Fruit fly (Drosophila melanogaster): Measurements from ENCODE around the gene Cyp313b1.

Cyp313b1 gene

DNA sequence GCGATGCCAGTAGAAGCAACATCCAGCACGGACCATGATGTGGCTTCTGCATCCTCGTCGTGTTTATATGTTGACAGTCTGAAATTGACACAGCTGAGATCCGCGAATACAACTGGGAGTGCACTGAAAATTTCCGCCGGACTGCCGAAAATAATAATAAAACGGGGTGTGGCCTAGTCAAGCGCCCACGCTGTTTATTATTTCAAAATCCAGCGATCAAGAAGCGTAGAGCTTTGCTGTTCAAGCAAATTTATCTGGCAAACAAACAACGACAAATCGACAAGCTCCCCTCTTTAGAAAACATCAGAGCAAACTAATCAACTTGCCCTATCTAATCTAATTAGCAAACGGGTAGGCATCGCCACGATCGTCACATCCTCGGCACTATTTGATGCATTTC is 8.6 kb upstream of the Cyp313b1 start:
- TF ChIP-seq pan (optimal IDR thresholded peaks at IDR 0.05) (no peak), psq (optimal IDR thresholded peaks at IDR 0.05) (no peak), usp (GFP tag; optimal IDR thresholded peaks at IDR 0.05) (no peak), EcR (GFP tag; optimal IDR thresholded peaks at IDR 0.05) (no peak), Dll (optimal IDR thresholded peaks at IDR 0.05) (no peak), CG8478 (optimal IDR thresholded peaks at IDR 0.05) (no peak)

DNA sequence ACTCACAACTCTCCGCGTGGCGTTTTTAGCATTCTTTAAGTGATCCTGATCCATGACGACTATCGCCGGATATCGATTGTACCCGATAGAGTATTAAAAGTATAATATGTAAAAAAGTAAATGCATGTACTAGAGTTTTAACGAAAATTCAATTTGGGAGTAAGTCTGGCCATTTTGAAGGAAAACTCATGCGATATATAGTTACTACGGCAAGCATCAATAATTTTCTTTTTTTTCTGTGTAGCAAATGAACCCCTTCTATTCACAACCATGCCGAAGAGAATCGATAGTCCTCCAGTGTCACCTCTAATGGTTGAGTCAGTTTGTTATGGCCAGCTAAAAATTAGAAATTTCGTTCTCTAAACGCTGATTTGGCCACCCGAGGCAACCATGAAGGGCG is 7.3 kb upstream of the Cyp313b1 start, which contains the start of the genes Sys1 and Dhod:
Sys1 (plus strand) TSS at position 91 of the 400 bp plus-strand sequence.
Dhod (minus strand) TSS at position 186 of the 400 bp plus-strand sequence.
- TF ChIP-seq psq (optimal IDR thresholded peaks at IDR 0.05) (no peak), EcR (GFP tag; optimal IDR thresholded peaks at IDR 0.05) (no peak), usp (GFP tag; optimal IDR thresholded peaks at IDR 0.05) (no peak), Dll (optimal IDR thresholded peaks at IDR 0.05) (no peak), CG8478 (optimal IDR thresholded peaks at IDR 0.05) (no peak), pan (optimal IDR thresholded peaks at IDR 0.05) (no peak)

DNA sequence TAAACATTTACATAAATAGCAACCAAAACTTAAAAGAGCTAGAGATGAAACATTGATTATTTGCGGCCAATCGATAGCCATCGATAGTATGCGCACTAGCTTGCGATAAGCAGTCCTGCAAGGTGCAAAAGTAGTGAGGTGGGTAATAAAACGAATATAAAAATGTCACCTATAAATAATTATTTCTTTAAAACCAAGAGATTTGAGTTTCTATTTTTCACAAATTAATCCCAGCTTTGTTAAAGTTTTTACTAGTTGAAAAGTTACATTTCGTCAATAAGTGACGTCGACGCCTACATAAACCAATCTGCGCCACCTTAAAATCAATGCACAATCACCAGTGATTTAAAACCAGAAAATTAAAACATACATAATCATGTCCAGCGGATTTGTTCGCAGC is 5.3 kb upstream of the Cyp313b1 start, which contains the start of the genes Mkk4 and SLIRP2:
Mkk4 (minus strand) TSS at position 56 of the 400 bp plus-strand sequence.
SLIRP2 (plus strand) TSS at position 344 of the 400 bp plus-strand sequence.
- TF ChIP-seq psq (optimal IDR thresholded peaks at IDR 0.05) (no peak), pan (optimal IDR thresholded peaks at IDR 0.05) (no peak), Dll (optimal IDR thresholded peaks at IDR 0.05) (no peak), usp (GFP tag; optimal IDR thresholded peaks at IDR 0.05) (no peak)

DNA sequence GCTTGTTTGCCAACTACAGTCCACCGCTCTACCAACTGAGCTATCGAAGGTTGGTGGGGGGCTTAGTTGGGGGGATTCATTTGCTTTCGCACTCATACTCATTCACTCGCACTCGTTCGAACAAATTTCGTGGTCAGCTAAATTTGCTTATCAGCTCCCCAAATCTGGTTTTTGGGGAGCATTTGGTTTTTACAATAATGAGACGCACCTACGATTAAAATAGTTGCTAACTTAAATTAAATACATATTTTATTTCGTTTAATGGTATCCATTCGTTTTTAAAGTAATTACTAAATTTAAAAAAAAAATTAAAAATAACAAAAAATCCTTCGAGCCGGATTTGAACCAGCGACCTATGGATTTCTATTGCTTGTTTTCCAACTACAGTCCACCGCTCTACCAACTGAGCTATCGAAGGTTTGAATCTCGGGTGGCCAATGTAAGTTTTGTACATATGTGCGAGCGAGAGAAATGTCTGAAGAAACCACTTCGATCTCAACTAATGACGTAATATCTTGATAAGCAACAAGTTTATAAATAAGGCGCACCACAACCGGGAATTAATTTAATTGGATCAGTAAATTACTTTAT is 3.0 kb downstream of the Cyp313b1 start:
- TF ChIP-seq EcR (GFP tag; optimal IDR thresholded peaks at IDR 0.05) (no peak), pan (optimal IDR thresholded peaks at IDR 0.05) (no peak), CG8478 (optimal IDR thresholded peaks at IDR 0.05) (no peak), usp (GFP tag; optimal IDR thresholded peaks at IDR 0.05) (no peak), Dll (optimal IDR thresholded peaks at IDR 0.05) (no peak), psq (optimal IDR thresholded peaks at IDR 0.05) (no peak)

DNA sequence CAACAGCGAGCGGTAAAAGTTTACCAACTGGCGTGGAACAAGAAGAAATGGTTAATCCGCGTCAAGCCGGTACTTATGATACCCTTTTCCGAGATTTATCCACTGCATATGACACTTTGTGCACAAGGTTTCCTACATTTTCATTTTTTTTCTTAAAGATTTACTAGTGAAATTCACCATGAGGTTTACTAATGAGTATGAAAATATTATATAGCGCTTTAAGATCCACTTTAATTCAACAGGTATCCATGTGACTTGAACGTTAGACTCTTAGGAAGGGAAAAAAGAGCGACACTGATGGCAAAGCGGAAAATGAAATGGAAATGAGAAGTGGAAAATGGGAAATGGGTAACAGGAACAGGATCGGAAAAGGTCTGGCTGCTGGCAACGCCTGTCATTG is 6.8 kb downstream of the Cyp313b1 start:
- TF ChIP-seq CG8478 (optimal IDR thresholded peaks at IDR 0.05): no peak
- no peak for TF ChIP-seq psq (optimal IDR thresholded peaks at IDR 0.05)
- no peak for TF ChIP-seq EcR (GFP tag; optimal IDR thresholded peaks at IDR 0.05)
- no peak for TF ChIP-seq Dll (optimal IDR thresholded peaks at IDR 0.05)
- no peak for TF ChIP-seq pan (optimal IDR thresholded peaks at IDR 0.05)
- no peak for TF ChIP-seq usp (GFP tag; optimal IDR thresholded peaks at IDR 0.05)

DNA sequence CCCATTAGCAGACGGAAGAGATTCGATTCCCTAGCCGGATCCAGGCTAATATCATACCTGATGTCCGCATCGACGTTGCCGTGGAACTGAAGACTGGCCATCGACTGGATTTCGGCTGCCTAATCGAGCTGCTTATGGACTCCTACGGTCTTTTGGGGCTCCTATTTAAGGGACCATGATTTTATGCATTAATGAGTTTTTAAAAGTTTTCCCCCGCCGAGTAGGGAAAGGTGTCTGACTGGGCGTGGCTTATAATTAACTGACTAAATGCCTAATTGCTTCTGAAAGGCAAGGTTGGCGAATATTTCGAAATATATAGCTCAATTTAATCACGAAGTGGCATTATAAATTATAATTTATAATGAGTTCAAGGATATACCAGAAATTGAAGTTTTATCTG is 9.7 kb downstream of the Cyp313b1 start, which contains the start of gene Or85e:
Or85e (minus strand) TSS at position 101 of the 400 bp plus-strand sequence.
- no peak for TF ChIP-seq EcR (GFP tag; optimal IDR thresholded peaks at IDR 0.05)
- TF ChIP-seq psq (optimal IDR thresholded peaks at IDR 0.05): no peak
- TF ChIP-seq CG8478 (optimal IDR thresholded peaks at IDR 0.05): no peak
- TF ChIP-seq usp (GFP tag; optimal IDR thresholded peaks at IDR 0.05): no peak
- TF ChIP-seq pan (optimal IDR thresholded peaks at IDR 0.05): no peak
- no peak for TF ChIP-seq Dll (optimal IDR thresholded peaks at IDR 0.05)

DNA sequence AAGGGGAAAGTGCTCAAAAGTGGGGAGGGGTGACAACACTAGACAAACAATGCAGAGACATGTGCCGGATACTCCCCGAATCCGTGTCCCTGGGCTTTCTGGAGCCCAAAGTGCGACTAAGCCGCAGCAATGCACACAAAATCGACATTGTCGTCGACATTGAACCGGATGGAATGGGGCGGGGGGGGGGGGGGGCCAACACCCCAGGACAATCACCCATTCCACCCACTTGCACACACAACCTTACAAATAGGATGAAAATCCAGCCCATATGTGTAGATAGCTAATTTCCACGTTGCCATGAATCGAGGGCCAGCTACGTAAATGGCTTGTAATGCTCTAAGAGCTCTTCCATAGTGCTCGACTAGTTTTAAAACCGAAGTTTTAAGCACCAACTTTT is 24.7 kb downstream of the Cyp313b1 start:
- TF ChIP-seq EcR (GFP tag; optimal IDR thresholded peaks at IDR 0.05) (no peak), usp (GFP tag; optimal IDR thresholded peaks at IDR 0.05) (no peak), psq (optimal IDR thresholded peaks at IDR 0.05) (no peak), CG8478 (optimal IDR thresholded peaks at IDR 0.05) (no peak), pan (optimal IDR thresholded peaks at IDR 0.05) (no peak), Dll (optimal IDR thresholded peaks at IDR 0.05) (no peak)

DNA sequence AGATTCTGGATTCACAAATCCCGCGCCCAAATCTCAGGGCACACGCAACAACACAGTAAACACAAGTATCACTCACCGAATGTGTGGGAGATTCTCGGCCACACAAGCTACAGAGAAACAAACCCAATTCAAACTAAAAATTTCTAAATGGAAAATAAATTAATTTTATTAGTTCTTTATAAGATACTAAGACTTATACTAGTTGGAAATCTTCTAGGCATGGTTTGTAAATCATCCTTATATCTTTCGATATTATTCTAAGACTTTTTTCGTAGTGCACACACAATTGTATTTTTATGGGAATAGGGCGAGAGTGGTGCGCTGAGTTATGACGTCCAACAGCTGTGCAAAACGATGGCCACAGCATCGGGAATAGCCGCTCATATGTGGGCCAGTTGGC is 26.4 kb downstream of the Cyp313b1 start:
- TF ChIP-seq CG8478 (optimal IDR thresholded peaks at IDR 0.05): no peak
- no peak for TF ChIP-seq psq (optimal IDR thresholded peaks at IDR 0.05)
- TF ChIP-seq pan (optimal IDR thresholded peaks at IDR 0.05): no peak
- no peak for TF ChIP-seq Dll (optimal IDR thresholded peaks at IDR 0.05)
- TF ChIP-seq EcR (GFP tag; optimal IDR thresholded peaks at IDR 0.05): no peak
- TF ChIP-seq usp (GFP tag; optimal IDR thresholded peaks at IDR 0.05): no peak

DNA sequence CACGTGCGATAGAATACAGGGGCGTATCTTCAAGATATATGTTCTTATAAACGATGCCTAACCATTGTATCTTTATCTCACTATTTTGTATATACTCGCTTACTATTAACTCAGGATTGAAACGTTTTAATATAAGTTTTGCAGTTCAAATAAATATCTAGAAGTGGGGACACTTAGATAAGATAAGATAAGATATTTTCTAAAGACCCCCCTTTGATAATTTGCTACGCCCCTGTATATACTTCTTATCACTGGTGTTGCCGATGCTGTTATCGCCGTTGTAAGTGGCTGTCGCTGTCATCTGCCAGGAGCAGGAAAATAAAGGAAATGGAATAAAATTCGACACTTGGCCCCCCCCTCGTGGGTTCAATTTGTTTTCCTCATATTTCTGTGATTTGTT is 29.3 kb downstream of the Cyp313b1 start:
- no peak for TF ChIP-seq EcR (GFP tag; optimal IDR thresholded peaks at IDR 0.05)
- no peak for TF ChIP-seq CG8478 (optimal IDR thresholded peaks at IDR 0.05)
- TF ChIP-seq pan (optimal IDR thresholded peaks at IDR 0.05): no peak
- TF ChIP-seq Dll (optimal IDR thresholded peaks at IDR 0.05): no peak
- no peak for TF ChIP-seq usp (GFP tag; optimal IDR thresholded peaks at IDR 0.05)
- TF ChIP-seq psq (optimal IDR thresholded peaks at IDR 0.05): no peak

DNA sequence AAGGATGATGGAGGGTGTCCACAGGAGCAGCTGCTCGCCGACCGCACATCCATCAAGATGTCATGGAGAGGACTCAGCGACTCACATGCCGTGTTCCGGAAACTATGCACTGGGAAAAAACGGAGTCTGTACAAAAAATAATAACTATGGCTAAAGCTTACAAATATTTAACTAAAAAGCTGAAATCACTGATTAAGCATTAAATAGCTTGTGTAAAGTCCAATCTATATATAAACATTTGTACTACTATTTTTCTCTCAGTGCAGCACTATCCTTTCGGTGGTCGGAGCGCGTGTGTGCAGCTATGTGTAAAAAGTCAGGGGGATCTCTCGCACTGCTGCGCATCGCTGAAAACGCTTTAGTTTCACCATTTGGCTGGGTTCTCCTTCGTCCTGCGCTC is 49.3 kb downstream of the Cyp313b1 start:
- no peak for TF ChIP-seq Dll (optimal IDR thresholded peaks at IDR 0.05)
- TF ChIP-seq EcR (GFP tag; optimal IDR thresholded peaks at IDR 0.05): no peak
- TF ChIP-seq pan (optimal IDR thresholded peaks at IDR 0.05): no peak
- TF ChIP-seq psq (optimal IDR thresholded peaks at IDR 0.05): no peak
- no peak for TF ChIP-seq CG8478 (optimal IDR thresholded peaks at IDR 0.05)
- TF ChIP-seq usp (GFP tag; optimal IDR thresholded peaks at IDR 0.05): no peak
